Worm (Caenorhabditis elegans): ENCODE results near the gene tag-243.

Gene tag-243

ce11 chrIII:4671491-4671890 is 16.8 kb downstream of the tag-243 start, which contains the start of gene T23F11.11:
Gene T23F11.11, minus strand, starts transcription at chrIII:4671591.
- TF ChIP-seq nhr-77 (tag; optimal IDR thresholded peaks at IDR 0.05): no peak
- no peak for TF ChIP-seq pha-4 (tag; optimal IDR thresholded peaks at IDR 0.05)
- TF ChIP-seq fkh-2 (tag; optimal IDR thresholded peaks at IDR 0.05): no peak
- TF ChIP-seq nhr-43 (tag; optimal IDR thresholded peaks at IDR 0.05; ENCODE audit: poor library complexity, severe bottlenecking): no peak
- no peak for TF ChIP-seq lsy-12 (tag; optimal IDR thresholded peaks at IDR 0.05)

- TF ChIP-seq nhr-237 (tag; optimal IDR thresholded peaks at IDR 0.05) (no peak), R02D3.7 (tag; optimal IDR thresholded peaks at IDR 0.05) (no peak), elt-2 (tag; optimal IDR thresholded peaks at IDR 0.05) (peak; percentile 62), eor-1 (tag; optimal IDR thresholded peaks at IDR 0.05) (no peak), pqm-1 (tag; optimal IDR thresholded peaks at IDR 0.05) (peak; percentile 66), pha-4 (tag; optimal IDR thresholded peaks at IDR 0.05) (peak; percentile 66)
These were observed 20.2 kb downstream of the tag-243 start for ce11 chrIII:4668073-4668472.

ce11 chrIII:4666753-4667400 is 21.4 kb downstream of the tag-243 start:
- TF ChIP-seq nhr-12 (tag; optimal IDR thresholded peaks at IDR 0.05) (no peak), pqm-1 (tag; optimal IDR thresholded peaks at IDR 0.05) (no peak), hmg-11 (tag; optimal IDR thresholded peaks at IDR 0.05) (peak; percentile 86), R02D3.7 (tag; optimal IDR thresholded peaks at IDR 0.05) (no peak), elt-2 (tag; optimal IDR thresholded peaks at IDR 0.05) (no peak), elt-3 (tag; optimal IDR thresholded peaks at IDR 0.05) (no peak), nhr-67 (tag; optimal IDR thresholded peaks at IDR 0.05) (no peak), ceh-28 (tag; optimal IDR thresholded peaks at IDR 0.05) (no peak), elt-1 (tag; optimal IDR thresholded peaks at IDR 0.05) (no peak), ceh-82 (tag; optimal IDR thresholded peaks at IDR 0.05) (no peak), ceh-16 (tag; optimal IDR thresholded peaks at IDR 0.05) (no peak), nhr-23 (tag; optimal IDR thresholded peaks at IDR 0.05) (peak; percentile 38), zag-1 (tag; optimal IDR thresholded peaks at IDR 0.05) (no peak), fkh-10 (GFP tag; optimal IDR thresholded peaks at IDR 0.05) (no peak), sea-2 (GFP tag; optimal IDR thresholded peaks at IDR 0.05) (peak; percentile 39), snpc-4 (tag; optimal IDR thresholded peaks at IDR 0.05) (no peak), lin-15B (tag; optimal IDR thresholded peaks at IDR 0.05) (peak; percentile 48), nhr-77 (tag; optimal IDR thresholded peaks at IDR 0.05) (no peak), nhr-28 (tag; optimal IDR thresholded peaks at IDR 0.05) (no peak), unc-39 (tag; optimal IDR thresholded peaks at IDR 0.05) (no peak), nhr-76 (tag; optimal IDR thresholded peaks at IDR 0.05) (no peak), ztf-11 (tag; optimal IDR thresholded peaks at IDR 0.05) (no peak), mml-1 (tag; optimal IDR thresholded peaks at IDR 0.05) (no peak), nhr-43 (tag; optimal IDR thresholded peaks at IDR 0.05; ENCODE audit: poor library complexity, severe bottlenecking) (peak; percentile 1), ZK546.5 (tag; optimal IDR thresholded peaks at IDR 0.05) (no peak), ztf-4 (tag; optimal IDR thresholded peaks at IDR 0.05) (no peak), nhr-237 (tag; optimal IDR thresholded peaks at IDR 0.05) (no peak), nhr-25 (tag; optimal IDR thresholded peaks at IDR 0.05) (peak; percentile 78), fos-1 (tag; optimal IDR thresholded peaks at IDR 0.05) (no peak), tbx-2 (tag; optimal IDR thresholded peaks at IDR 0.05) (peak; percentile 48), aly-2 (tag; optimal IDR thresholded peaks at IDR 0.05) (no peak), egl-27 (tag; optimal IDR thresholded peaks at IDR 0.05) (no peak), unc-62 (GFP tag; optimal IDR thresholded peaks at IDR 0.05) (no peak), lin-39 (tag; optimal IDR thresholded peaks at IDR 0.05) (peak; percentile 65), skn-1 (tag; optimal IDR thresholded peaks at IDR 0.05) (no peak), fkh-2 (tag; optimal IDR thresholded peaks at IDR 0.05) (no peak), eor-1 (tag; optimal IDR thresholded peaks at IDR 0.05) (no peak), egl-5 (tag; optimal IDR thresholded peaks at IDR 0.05) (peak; percentile 34), pha-4 (tag; optimal IDR thresholded peaks at IDR 0.05) (peak; percentile 4), ama-1 (optimal IDR thresholded peaks at IDR 0.05) (no peak), nfya-1 (tag; optimal IDR thresholded peaks at IDR 0.05; ENCODE audit: insufficient read depth) (peak; percentile 62), ceh-9 (tag; optimal IDR thresholded peaks at IDR 0.05) (no peak), mdl-1 (tag; optimal IDR thresholded peaks at IDR 0.05) (no peak), nhr-11 (tag; optimal IDR thresholded peaks at IDR 0.05) (no peak), daf-12 (tag; optimal IDR thresholded peaks at IDR 0.05) (no peak), jun-1 (tag; optimal IDR thresholded peaks at IDR 0.05) (peak; percentile 22), lsy-12 (tag; optimal IDR thresholded peaks at IDR 0.05) (peak; percentile 35)

All from whole organism, L3 larva.